Fruit fly (Drosophila melanogaster) S2 (cell line): ENCODE results near the gene CG32373.

Experiments used
- CG8478 ChIP-seq: fragments of >200 bp; optimal IDR thresholded peaks from 2 replicates; lab custom pipeline; 2018
- CTCF ChIP-seq, 2 experiments: fragments of >200 bp; optimal IDR thresholded peaks; 2 replicates each; lab custom pipeline; 2018

Gene CG32373

DNA sequence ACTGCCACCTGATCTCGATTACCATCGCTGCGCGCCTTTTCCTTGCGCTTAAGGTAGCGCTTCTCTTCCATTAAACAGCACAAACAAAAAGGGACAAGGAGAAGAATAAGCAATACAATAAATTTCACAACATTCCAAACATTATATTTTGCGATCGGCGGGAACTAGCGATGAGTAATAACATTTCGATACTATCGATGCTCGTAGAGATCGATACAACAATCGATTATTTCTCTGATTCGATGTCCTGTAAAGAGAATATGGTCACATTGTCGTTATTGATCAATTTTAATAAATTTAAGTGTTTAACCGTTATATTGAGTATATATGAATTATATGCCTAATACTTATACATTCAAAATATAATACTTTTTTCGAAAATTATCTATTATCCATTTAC, 75.9 kb downstream of the CG32373 start, which contains the start of gene CG7457:
CG7457 (minus strand) TSS at position 189 of the 400 bp plus-strand sequence.
- TF ChIP-seq CTCF (optimal IDR thresholded peaks at IDR 0.05; lab: Kevin White, UChicago) (no peak), CG8478 (lab: Kevin White, UChicago) (no peak)

DNA sequence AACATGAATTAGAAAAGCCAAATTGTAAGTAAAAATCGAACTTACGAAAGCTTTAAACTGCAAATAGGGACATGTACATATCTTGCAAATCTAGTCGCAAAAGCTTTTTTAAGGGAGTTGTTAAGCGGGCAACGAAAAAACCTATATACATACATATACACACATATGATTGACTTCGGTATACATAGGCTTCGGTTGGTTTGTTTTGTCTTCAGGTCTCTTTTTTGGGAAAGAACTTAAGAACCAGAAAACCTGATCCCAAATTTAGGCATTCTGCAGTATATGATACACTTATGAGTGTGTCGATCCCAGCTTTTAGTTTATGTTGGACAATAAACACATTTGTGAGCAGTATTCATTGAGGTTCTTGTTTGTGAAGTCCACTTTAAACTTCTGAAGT, 76.3 kb downstream of the CG32373 start:
- no peak for TF ChIP-seq CG8478 (lab: Kevin White, UChicago)
- TF ChIP-seq CTCF (optimal IDR thresholded peaks at IDR 0.05; lab: Kevin White, UChicago): no peak

DNA sequence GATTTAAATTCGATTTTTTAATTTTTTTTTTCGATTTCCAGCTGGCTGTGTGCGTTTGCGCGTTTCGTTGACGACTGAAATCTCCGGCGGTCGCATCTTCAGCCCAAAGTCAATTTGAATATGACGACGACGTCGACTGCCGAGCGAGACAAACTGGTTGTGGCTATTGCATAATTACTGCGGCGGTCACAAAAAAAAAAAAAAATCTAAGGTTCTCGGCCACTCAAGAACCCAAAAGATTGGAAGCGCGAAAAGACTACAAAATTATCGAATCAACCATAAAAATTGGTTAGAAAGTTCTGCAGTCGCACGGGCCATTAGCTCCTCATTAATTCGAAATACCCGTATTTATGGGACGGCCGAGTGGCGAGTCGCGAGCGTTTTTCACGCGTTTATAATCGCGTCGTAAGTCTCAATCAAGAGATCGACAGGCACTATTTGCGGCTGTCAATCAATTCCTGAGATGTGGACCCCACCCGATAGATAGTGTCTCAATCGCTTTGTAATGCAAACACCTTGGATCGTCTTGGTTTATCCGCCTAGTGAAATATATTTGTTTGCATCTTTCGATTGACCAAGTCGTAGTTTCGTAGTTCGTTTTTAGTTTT, 81.9 kb downstream of the CG32373 start, which contains the start of gene CG8492:
CG8492 (minus strand) TSS at position 51 of the 608 bp plus-strand sequence.
- TF ChIP-seq CG8478 (lab: Kevin White, UChicago) (no peak), CTCF (optimal IDR thresholded peaks at IDR 0.05; lab: Kevin White, UChicago) (no peak)

DNA sequence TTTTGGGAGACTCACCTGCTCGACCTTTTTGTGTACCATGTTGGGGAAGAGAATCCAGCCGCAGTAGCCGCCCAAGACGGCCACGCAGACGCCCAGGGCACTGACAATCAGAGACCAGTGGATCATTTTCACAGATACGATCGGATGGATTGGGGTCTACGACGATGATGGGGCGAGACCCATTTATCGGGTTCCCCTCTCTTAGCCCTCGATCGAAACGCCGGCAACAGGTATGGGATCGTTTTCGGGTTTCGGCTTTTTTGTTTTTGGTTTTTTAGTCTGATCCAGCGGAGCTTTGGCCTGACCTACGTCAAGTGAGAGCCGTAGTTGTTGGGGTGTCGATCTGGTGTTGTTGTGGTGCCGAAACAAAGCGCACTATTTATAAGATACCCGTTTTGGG, 91.6 kb downstream of the CG32373 start:
- no peak for TF ChIP-seq CTCF (optimal IDR thresholded peaks at IDR 0.05; lab: Kevin White, UChicago)
- no peak for TF ChIP-seq CG8478 (lab: Kevin White, UChicago)

DNA sequence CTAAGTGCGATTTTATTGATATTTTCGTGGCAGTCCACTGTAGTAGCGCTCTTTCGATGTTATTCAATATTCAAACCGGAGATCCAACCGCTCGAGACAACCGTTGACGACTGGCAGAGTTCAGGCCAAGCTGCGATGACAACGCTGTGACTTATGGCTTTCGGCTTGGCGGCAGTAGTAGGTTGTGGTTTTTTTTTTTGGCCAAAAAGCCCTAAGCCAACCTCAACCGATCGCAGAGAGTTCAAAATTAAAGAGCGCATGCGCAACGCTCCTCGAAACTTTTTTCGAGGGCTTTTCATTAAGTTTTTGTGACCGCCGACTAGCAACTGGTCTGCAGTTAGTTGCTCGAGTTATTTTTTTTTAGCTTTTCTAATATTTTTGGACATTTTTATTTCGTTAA, 92.6 kb downstream of the CG32373 start, which contains the start of gene Snmp2:
Snmp2 (minus strand) TSS at position 101 of the 400 bp plus-strand sequence.
- TF ChIP-seq CTCF (optimal IDR thresholded peaks at IDR 0.05; lab: Kevin White, UChicago): no peak
- TF ChIP-seq CG8478 (lab: Kevin White, UChicago): no peak

DNA sequence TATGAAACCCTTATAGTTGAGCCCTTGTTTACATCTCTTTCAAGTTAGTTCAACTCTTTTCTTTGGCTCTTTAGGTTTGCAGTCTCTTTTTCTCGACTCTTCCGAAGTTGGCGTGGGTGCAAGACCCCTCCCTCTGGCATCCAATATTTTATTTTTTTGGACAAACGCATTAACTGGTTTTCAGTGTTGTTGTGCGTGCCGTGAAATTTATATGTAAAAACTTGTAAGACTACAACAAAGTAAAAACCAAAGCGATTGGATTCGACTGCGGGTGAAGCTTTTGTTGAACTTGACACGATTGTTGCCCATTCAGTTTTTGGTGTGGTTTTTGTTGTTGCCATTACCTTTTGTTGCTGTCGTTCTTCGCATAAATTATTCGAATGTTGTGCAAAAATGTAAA, 93.4 kb downstream of the CG32373 start:
- TF ChIP-seq CG8478 (lab: Kevin White, UChicago) (no peak), CTCF (optimal IDR thresholded peaks at IDR 0.05; lab: Kevin White, UChicago) (no peak)

DNA sequence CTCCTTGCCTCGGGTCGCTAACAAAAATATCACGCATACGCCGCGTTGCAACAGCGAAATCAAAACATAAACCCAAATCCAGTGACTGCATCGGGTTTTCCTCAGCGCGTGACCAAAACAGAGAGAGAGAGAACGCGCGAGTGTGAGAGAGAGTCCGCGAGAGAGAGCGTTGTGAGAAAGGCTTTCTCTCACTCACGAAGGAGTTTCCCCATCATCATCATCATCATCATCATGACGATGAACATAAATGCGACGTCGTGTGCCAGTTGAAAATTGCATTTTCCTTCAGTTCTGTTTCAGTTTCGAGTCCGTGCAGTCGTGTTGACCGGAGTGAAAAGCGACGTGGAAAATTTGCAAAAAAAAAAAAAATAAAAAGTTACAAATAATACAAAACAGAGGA, 96.7 kb downstream of the CG32373 start, which contains the start of gene CG13685:
CG13685 (plus strand) TSS at position 301 of the 400 bp plus-strand sequence.
- no peak for TF ChIP-seq CG8478 (lab: Kevin White, UChicago)
- no peak for TF ChIP-seq CTCF (optimal IDR thresholded peaks at IDR 0.05; lab: Kevin White, UChicago)

DNA sequence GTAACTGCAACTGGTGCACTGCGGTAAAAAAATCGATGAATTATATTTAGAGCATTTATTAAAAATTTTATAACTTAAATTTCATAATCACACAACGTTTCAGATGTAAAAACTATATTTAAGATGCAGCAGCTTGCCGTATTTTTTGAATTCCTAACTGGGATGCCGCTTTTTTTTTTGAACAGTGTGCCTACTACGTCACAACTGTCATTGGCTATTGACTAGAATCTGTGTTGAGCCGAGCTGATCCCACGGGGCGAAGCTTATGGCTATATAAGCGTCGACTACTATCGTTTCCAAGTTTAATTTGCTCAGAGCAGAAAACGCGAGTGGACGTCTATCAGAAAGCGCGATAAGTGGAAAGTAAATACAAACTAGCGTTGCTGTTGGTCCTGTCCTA, 103.8 kb downstream of the CG32373 start, which contains the start of gene CG7409:
CG7409 (plus strand) TSS at position 301 of the 400 bp plus-strand sequence.
- TF ChIP-seq CTCF (optimal IDR thresholded peaks at IDR 0.05; lab: Kevin White, UChicago): no peak
- no peak for TF ChIP-seq CG8478 (lab: Kevin White, UChicago)

DNA sequence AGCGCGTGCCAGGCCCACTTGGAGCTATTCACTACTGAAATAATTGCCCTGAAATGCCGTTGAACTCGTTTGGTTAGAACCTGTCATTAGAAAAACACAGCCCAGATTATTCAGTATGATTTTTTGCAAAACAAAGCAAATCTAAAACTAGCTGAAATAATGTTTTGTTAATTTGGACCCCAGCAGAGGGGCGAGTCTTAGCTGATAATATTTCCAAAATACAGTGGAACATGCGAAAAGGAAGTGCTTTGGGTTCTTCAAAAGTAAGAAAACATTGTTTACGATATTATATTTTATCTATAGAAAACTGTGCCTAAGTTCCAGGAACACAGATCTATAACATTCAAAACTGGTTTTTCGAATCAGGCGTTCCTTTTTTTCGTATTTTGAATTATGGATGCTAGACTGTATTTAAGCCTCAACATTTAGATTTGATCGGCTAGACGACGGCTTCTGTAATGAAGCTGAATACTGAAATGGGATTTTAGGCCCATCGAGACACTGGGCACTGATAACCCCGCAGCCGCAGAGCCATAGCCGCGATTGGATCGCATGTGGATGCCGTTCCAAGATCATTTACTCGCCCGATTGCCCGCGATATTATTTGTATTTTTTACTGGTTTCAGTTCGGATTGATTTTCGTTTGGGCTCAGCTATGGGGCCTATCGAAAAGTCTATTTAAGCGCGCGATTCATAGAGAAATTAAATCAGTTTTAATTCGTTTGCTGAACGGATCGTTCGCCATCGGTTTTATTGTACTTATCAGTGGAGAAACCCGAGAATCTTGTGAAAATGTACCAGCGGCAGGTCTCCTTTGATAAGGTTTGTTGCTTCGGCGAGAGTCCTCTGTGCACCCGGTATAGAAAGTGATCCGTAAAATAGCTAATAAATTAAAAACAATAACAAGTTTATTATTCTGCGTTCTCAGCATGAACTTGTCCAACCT, 109.8 kb downstream of the CG32373 start, which contains the start of gene Hn:
Hn (plus strand) TSS at position 619 of the 946 bp plus-strand sequence.
- TF ChIP-seq CG8478 (lab: Kevin White, UChicago): no peak
- TF ChIP-seq CTCF (optimal IDR thresholded peaks at IDR 0.05; lab: Kevin White, UChicago): no peak

DNA sequence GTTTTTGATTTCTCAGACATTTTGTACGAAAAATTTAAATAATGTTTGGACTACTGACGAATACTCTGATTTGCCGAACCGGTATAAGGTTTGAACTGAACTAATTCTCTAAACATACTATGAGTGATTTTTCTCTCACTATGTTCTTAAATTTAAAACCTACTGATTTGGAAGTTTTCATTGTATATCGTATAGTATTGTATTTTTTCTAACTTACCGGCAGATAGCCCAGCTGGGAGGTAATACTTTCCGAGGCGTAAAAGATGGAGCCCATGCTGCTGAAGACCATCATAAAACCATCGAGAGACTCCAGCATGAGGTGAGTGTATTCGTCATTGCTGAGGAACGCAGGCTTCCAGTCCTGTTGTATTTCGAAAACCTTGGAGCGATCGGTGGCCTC, 117.9 kb downstream of the CG32373 start, which contains the start of gene CG32371:
CG32371 (minus strand) TSS at position 101 of the 400 bp plus-strand sequence.
- TF ChIP-seq CG8478 (lab: Kevin White, UChicago): no peak
- no peak for TF ChIP-seq CTCF (optimal IDR thresholded peaks at IDR 0.05; lab: Kevin White, UChicago)

DNA sequence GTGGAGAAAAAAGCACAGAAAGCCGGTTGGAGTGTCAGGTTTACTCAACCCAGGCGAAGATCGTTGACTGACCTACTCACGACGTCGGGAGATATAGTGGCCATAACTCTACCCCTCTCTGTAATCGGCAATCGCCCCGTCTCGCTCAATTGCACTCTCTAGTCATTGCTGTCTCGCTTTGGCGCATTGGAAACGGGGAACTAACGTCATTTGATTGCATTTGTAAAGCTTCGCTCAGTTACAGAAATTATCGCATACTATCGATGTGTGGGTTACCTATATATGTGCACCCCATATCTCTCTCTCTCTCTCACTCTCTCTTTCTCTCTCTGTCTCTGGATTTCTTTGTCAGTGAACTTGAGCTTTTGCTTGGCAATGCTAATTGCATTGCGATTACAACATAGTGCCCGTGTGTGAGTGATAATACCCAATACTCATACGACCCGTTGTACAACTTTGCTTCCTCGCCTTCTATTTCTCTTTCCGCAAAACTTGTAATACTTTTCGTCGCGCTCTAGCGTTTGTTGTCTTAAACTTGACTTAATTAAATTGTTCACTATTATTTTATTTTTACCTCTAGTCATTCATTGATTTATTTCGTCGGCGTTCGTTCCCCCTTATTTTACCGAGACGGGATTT, 121.9 kb downstream of the CG32373 start:
- TF ChIP-seq CTCF (optimal IDR thresholded peaks at IDR 0.05; lab: Kevin White, UChicago): no peak
- no peak for TF ChIP-seq CG8478 (lab: Kevin White, UChicago)

DNA sequence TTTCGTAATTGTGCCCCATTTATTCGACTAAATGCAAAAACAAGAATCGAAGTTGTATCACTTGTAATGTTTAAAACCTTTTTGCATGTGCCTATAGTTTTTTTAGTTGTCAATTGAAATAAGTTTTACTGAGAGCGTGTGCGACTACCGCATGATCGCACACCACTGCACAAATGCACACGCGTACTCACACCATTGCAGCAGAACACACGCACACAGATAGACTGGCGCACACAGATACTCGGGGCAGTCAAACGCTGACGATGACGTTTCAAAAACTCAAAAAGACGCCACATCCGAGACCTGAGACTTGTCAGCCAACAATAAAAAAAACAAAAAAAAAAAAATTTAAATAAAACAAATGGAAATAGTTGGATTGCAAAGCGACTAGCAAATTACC, 123.2 kb downstream of the CG32373 start:
- TF ChIP-seq CG8478 (lab: Kevin White, UChicago) (no peak), CTCF (optimal IDR thresholded peaks at IDR 0.05; lab: Kevin White, UChicago) (no peak)

DNA sequence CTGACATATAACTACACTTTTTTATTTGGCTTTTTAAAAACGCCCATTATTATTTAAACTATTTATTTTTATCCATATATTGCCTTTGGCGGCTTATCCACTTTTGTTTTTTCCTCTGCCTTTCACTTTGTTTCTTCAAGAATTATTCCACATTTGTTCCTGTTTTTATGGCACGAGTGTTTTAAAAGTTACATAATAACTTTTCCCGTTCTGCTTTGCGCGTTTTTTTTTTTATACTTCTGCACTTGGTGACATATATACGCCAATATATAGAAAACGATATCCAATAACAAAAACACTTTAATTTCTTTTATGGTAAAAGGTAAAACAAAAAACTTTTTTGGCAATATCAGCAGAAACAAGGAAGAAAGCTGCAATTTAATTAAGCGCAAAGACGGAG, 124.3 kb downstream of the CG32373 start:
- no peak for TF ChIP-seq CTCF (optimal IDR thresholded peaks at IDR 0.05; lab: Kevin White, UChicago)
- no peak for TF ChIP-seq CG8478 (lab: Kevin White, UChicago)

DNA sequence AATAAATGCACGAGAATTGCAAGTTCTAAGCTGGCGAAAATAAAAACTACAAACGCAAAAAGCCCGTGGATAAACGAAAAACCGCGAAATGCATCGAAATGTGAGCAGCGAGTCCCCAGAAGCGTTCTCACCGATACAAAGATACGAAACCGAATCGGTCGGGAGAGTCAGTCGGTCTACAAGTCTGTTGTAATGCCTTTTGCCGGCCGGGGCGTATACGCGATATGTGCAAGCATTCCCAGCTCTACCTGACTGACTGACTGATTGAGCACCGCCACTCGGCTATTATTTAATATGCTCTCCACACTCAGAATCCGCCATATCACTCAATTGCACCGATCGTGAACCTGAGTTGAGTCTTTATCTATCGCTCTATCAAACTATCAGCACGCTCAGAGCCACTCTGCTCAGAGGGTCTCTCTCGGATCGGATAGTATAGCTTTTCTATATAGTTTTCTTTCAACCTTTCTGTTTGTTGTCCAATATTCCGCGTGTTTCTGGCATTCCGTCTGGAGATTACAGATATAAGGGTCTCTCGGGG, 125.1 kb downstream of the CG32373 start, which contains the start of gene Clk:
Clk (minus strand) TSS at position 239 of the 541 bp plus-strand sequence.
- TF ChIP-seq CG8478 (lab: Kevin White, UChicago) (no peak), CTCF (optimal IDR thresholded peaks at IDR 0.05; lab: Kevin White, UChicago) (no peak)
